Fruit fly (Drosophila melanogaster) S2 (cell line): ENCODE measurements around the gene Csk.

Experiments
- CG8478 ChIP-seq: fragments of >200 bp; optimal IDR thresholded peaks from 2 replicates; lab custom pipeline; 2018
- CTCF ChIP-seq, 2 experiments: fragments of >200 bp; optimal IDR thresholded peaks; 2 replicates each; lab custom pipeline; 2018

- no peak for TF ChIP-seq CG8478 (lab: Kevin White, UChicago)
- no peak for TF ChIP-seq CTCF (optimal IDR thresholded peaks at IDR 0.05; lab: Kevin White, UChicago)
Observed at dm6 chr3R:11639946-11640588, 10.4 kb downstream of the Csk start.
